Worm (Caenorhabditis elegans): ENCODE measurements around the gene C24H11.1.

DNA sequence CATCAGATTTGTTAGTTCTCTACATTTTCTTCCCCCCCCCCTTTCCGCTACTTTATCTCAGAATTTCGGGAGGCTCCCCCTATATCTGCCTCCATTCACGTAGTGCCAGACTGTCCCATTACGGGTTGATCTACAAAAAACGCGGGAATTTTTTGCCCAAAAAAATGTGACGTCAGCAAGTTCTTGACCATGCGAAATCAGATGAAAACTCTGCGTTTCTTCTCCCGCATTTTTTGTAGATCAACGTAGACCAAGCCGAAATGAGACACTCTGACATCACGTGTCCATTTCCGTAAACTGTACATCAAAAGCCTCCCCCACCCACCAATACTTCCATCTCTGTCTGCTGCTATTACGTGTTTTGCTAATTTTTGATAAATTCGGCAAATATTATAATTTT, 37.1 kb downstream of the C24H11.1 start:
- TF ChIP-seq tab-1 (GFP tag; IDR thresholded peaks at IDR 0.05) (no peak), klf-2 (GFP tag; conservative IDR thresholded peaks at IDR 0.05) (no peak), flt-1 (GFP tag; IDR thresholded peaks at IDR 0.05) (no peak)
